Worm (Caenorhabditis elegans) whole organism, L1 larva: Measurements from ENCODE around the gene egl-13.
A peak's percentile ranks its signal among the peaks of the same experiment; 100 is the strongest.

ENCODE experiments used
- F16B12.6 ChIP-seq: fragments of 150-350 bp; optimal IDR thresholded peaks from 2 replicates; lab custom pipeline; 2014; ENCODE audit warnings: missing biosample characterization, missing genetic modification characterization
- ama-1 ChIP-seq: fragments of 150-350 bp; optimal IDR thresholded peaks from 2 replicates; lab custom pipeline; 2014
- blmp-1 ChIP-seq: fragments of 150-350 bp; optimal IDR thresholded peaks from 2 replicates; lab custom pipeline; 2014; ENCODE audit warnings: missing biosample characterization, missing genetic modification characterization
- ceh-8 ChIP-seq: fragments of 200-800 bp; sonication (Bioruptor generic); optimal IDR thresholded peaks from 2 replicates; lab custom pipeline; 2018; ENCODE audit warnings: mild to moderate bottlenecking, missing genetic modification characterization, moderate library complexity, missing compliant biosample characterization
- dpl-1 ChIP-seq, 3 experiments: fragments of 150-350 bp in 2 of 3; sonication (generic microtip) in 1 of 3; optimal IDR thresholded peaks; 2 replicates each; lab custom pipeline; 2014 to 2017; ENCODE audit warnings: missing biosample characterization in 3 of 3, missing genetic modification characterization in 3 of 3, missing genetic modification reagents in 3 of 3
- efl-1 ChIP-seq, 4 experiments: fragments of 150-350 bp; optimal IDR thresholded peaks in 3 of 4; peaks in 1 of 4; 1 replicate in 1 of 4; 2 replicates in 3 of 4; lab custom pipeline; 2014; ENCODE audit warnings: missing biosample characterization in 2 of 4, missing genetic modification characterization in 2 of 4, missing genetic modification reagents in 2 of 4
- efl-3 ChIP-seq: fragments of 200-800 bp; sonication (Bioruptor generic); optimal IDR thresholded peaks from 2 replicates; lab custom pipeline; 2018; ENCODE audit warnings: mild to moderate bottlenecking, missing genetic modification characterization, missing compliant biosample characterization
- egl-27 ChIP-seq, 2 experiments: fragments of 150-350 bp in 1 of 2; sonication (generic microtip); optimal IDR thresholded peaks; 3 replicates each; lab custom pipeline; 2017 to 2018; ENCODE audit warnings: missing biosample characterization in 2 of 2, missing genetic modification characterization in 2 of 2, missing genetic modification reagents in 2 of 2
- elt-2 ChIP-seq: sonication (generic microtip); optimal IDR thresholded peaks from 2 replicates; lab custom pipeline; 2016; ENCODE audit warnings: missing genetic modification characterization, mild to moderate bottlenecking, inconsistent platforms, missing compliant biosample characterization, missing genetic modification reagents
- elt-3 ChIP-seq, 6 experiments: fragments of 150-350 bp in 1 of 6; sonication (generic microtip); optimal IDR thresholded peaks; 2 replicates each; lab custom pipeline; 2017 to 2018; ENCODE audit warnings: missing biosample characterization in 6 of 6, missing genetic modification characterization in 6 of 6, inconsistent platforms in 1 of 6
- ets-5 ChIP-seq: fragments of 200-800 bp; sonication (Bioruptor generic); IDR thresholded peaks from 2 replicates; pipeline ENCODE4 v1.3.6; 2022; ENCODE audit warnings: missing genetic modification characterization, missing compliant biosample characterization
- fkh-10 ChIP-seq: sonication (generic microtip); optimal IDR thresholded peaks from 2 replicates; lab custom pipeline; 2017; ENCODE audit warnings: missing biosample characterization, missing genetic modification reagents, missing genetic modification characterization
- hlh-17 ChIP-seq: fragments of 200-800 bp; sonication (Bioruptor generic); optimal IDR thresholded peaks from 2 replicates; lab custom pipeline; 2018; ENCODE audit warnings: missing genetic modification characterization, mild to moderate bottlenecking, missing compliant biosample characterization, moderate library complexity, borderline replicate concordance
- hlh-4 ChIP-seq: sonication (generic microtip); optimal IDR thresholded peaks from 2 replicates; lab custom pipeline; 2016; ENCODE audit warnings: mild to moderate bottlenecking, missing genetic modification characterization, missing compliant biosample characterization
- hpl-2 ChIP-seq: fragments of 150-350 bp; optimal IDR thresholded peaks from 2 replicates; lab custom pipeline; 2014; ENCODE audit warnings: missing biosample characterization, missing genetic modification reagents, missing genetic modification characterization
- irx-1 ChIP-seq: sonication (generic microtip); optimal IDR thresholded peaks from 2 replicates; lab custom pipeline; 2016; ENCODE audit warnings: missing genetic modification characterization, missing compliant biosample characterization
- jun-1 ChIP-seq: fragments of 150-350 bp; optimal IDR thresholded peaks from 2 replicates; lab custom pipeline; 2014; ENCODE audit warnings: missing biosample characterization, missing genetic modification reagents, missing genetic modification characterization
- lin-14 ChIP-seq: fragments of 200-800 bp; sonication (Bioruptor generic); optimal IDR thresholded peaks from 2 replicates; lab custom pipeline; 2018; ENCODE audit warnings: mild to moderate bottlenecking, missing genetic modification characterization, moderate library complexity, missing compliant biosample characterization
- lin-15B ChIP-seq: fragments of 150-350 bp; sonication (generic microtip); optimal IDR thresholded peaks from 3 replicates; lab custom pipeline; 2014; ENCODE audit warnings: missing biosample characterization, missing genetic modification characterization
- lin-35 ChIP-seq, 2 experiments: fragments of 150-350 bp; optimal IDR thresholded peaks; 2 replicates each; lab custom pipeline; 2014; ENCODE audit warnings: missing biosample characterization in 2 of 2, missing genetic modification characterization in 2 of 2, missing genetic modification reagents in 2 of 2
- lin-39 ChIP-seq: fragments of 150-350 bp; optimal IDR thresholded peaks from 2 replicates; lab custom pipeline; 2014; ENCODE audit warnings: missing biosample characterization, missing genetic modification reagents, missing genetic modification characterization
- lsy-2 ChIP-seq, 2 experiments: fragments of 150-350 bp; optimal IDR thresholded peaks; 2 replicates each; lab custom pipeline; 2014; ENCODE audit warnings: missing biosample characterization in 2 of 2, missing genetic modification characterization in 2 of 2
- mab-9 ChIP-seq: fragments of 200-800 bp; sonication (Bioruptor generic); IDR thresholded peaks from 2 replicates; pipeline ENCODE4 v1.3.6; 2022; ENCODE audit warnings: missing genetic modification reagents, missing genetic modification characterization, missing compliant biosample characterization
- nhr-12 ChIP-seq: sonication (generic microtip); optimal IDR thresholded peaks from 2 replicates; lab custom pipeline; 2017; ENCODE audit warnings: missing biosample characterization, missing genetic modification characterization
- nhr-71 ChIP-seq: sonication (generic microtip); optimal IDR thresholded peaks from 2 replicates; lab custom pipeline; 2016; ENCODE audit warnings: mild to moderate bottlenecking, missing genetic modification characterization, moderate library complexity, missing compliant biosample characterization
- nhr-76 ChIP-seq: sonication (generic microtip); optimal IDR thresholded peaks from 2 replicates; lab custom pipeline; 2017; ENCODE audit warnings: missing biosample characterization, missing genetic modification characterization
- nhr-84 ChIP-seq: sonication (generic microtip); optimal IDR thresholded peaks from 2 replicates; lab custom pipeline; 2017; ENCODE audit warnings: missing biosample characterization, missing genetic modification characterization
- nhr-85 ChIP-seq: sonication (generic microtip); peaks from one replicate; lab custom pipeline; 2016; ENCODE audit warnings: missing genetic modification characterization, inconsistent platforms, missing compliant biosample characterization
- nhr-90 ChIP-seq: sonication (generic microtip); optimal IDR thresholded peaks from 2 replicates; lab custom pipeline; 2016; ENCODE audit warnings: mild to moderate bottlenecking, missing genetic modification characterization, missing compliant biosample characterization; ENCODE audit not compliant: poor library complexity
- pag-3 ChIP-seq: sonication (generic microtip); optimal IDR thresholded peaks from 2 replicates; lab custom pipeline; 2017; ENCODE audit warnings: missing genetic modification characterization, mild to moderate bottlenecking, missing compliant biosample characterization, antibody characterized with exemption, borderline replicate concordance; ENCODE audit not compliant: insufficient read depth
- pqm-1 ChIP-seq: sonication (generic microtip); optimal IDR thresholded peaks from 3 replicates; lab custom pipeline; 2017; ENCODE audit warnings: missing biosample characterization, missing genetic modification characterization
- rnt-1 ChIP-seq: sonication (generic microtip); optimal IDR thresholded peaks from 2 replicates; lab custom pipeline; 2016; ENCODE audit warnings: mild to moderate bottlenecking, missing genetic modification characterization, moderate library complexity, missing compliant biosample characterization
- snu-23 ChIP-seq: sonication (generic microtip); optimal IDR thresholded peaks from 2 replicates; lab custom pipeline; 2016; ENCODE audit warnings: missing genetic modification characterization, missing compliant biosample characterization
- sptf-1 ChIP-seq: fragments of 150-350 bp; optimal IDR thresholded peaks from 2 replicates; lab custom pipeline; 2014; ENCODE audit warnings: missing biosample characterization, missing genetic modification characterization
- swsn-7 ChIP-seq: sonication (generic microtip); optimal IDR thresholded peaks from 2 replicates; lab custom pipeline; 2016; ENCODE audit warnings: missing genetic modification characterization, missing compliant biosample characterization
- tlp-1 ChIP-seq: fragments of 150-350 bp; optimal IDR thresholded peaks from 2 replicates; lab custom pipeline; 2014; ENCODE audit warnings: missing biosample characterization, missing genetic modification characterization
- unc-130 ChIP-seq: fragments of 150-350 bp; optimal IDR thresholded peaks from 2 replicates; lab custom pipeline; 2017; ENCODE audit warnings: missing biosample characterization, missing genetic modification characterization, inconsistent platforms
- unc-62 ChIP-seq: fragments of 150-350 bp; optimal IDR thresholded peaks from 2 replicates; lab custom pipeline; 2014; ENCODE audit warnings: missing biosample characterization, missing genetic modification reagents, missing genetic modification characterization
- unc-86 ChIP-seq: sonication (generic microtip); optimal IDR thresholded peaks from 2 replicates; lab custom pipeline; 2016; ENCODE audit warnings: missing genetic modification characterization, missing compliant biosample characterization
- ztf-4 ChIP-seq: fragments of 150-350 bp; optimal IDR thresholded peaks from 2 replicates; lab custom pipeline; 2014; ENCODE audit warnings: missing biosample characterization, missing genetic modification characterization

The egl-13 gene

DNA sequence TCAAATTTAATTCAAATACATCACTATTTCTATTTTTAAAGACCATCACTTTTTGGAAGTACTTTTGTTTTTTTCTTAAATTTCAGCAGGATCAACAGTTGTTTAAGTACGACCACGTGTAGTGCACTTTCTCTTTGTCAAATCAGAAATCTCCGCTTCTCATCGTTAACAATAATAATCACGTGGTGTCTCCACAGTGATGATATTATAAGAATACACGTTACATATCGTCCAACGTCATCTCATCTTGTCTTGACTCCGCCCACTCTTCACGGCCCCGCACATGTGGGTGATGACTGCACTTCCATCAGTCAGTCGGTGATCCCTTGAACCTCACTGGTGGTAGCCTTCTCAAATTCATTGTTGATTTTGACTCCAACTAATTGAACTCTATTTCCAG, 33.7 kb upstream of the egl-13 start, which contains the start of gene argn-1 (continued):
- TF ChIP-seq dpl-1 (GFP tag; optimal IDR thresholded peaks at IDR 0.05; lab: Kevin White, UChicago) = no peak
- TF ChIP-seq pqm-1 = no peak
- TF ChIP-seq nhr-12 = no peak
- no peak for TF ChIP-seq mab-9 (GFP tag; lab: Robert Waterston, UW)
- TF ChIP-seq irx-1 (tag; lab: Kevin White, UChicago) = no peak
- TF ChIP-seq snu-23 = peak; percentile 20
- no peak for TF ChIP-seq egl-27 (tag; optimal IDR thresholded peaks at IDR 0.05; lab: Kevin White, UChicago)
- TF ChIP-seq F16B12.6 (tag; lab: Kevin White, UChicago) = no peak
- TF ChIP-seq unc-86 (tag; lab: Kevin White, UChicago) = no peak
- no peak for TF ChIP-seq unc-130 (tag; lab: Kevin White, UChicago)
- TF ChIP-seq ceh-8 (GFP tag; lab: Kevin White, UChicago) = no peak
- no peak for TF ChIP-seq rnt-1 (tag; lab: Kevin White, UChicago)
- peak in 1 of 6 experiments; percentile 42 for TF ChIP-seq elt-3 (tag; optimal IDR thresholded peaks at IDR 0.05; lab: Kevin White, UChicago)
- no peak for TF ChIP-seq nhr-84 (tag; lab: Kevin White, UChicago)
- TF ChIP-seq hpl-2 = no peak
- TF ChIP-seq lin-14 (GFP tag; lab: Kevin White, UChicago) = peak; percentile 22
- TF ChIP-seq lin-15B (tag; lab: Kevin White, UChicago) = no peak
- no peak for TF ChIP-seq ztf-4
- TF ChIP-seq, all 84 proteins: peak for 11

ce11 chrX:5631008-5631407, 32.6 kb upstream of the egl-13 start:
- peak; percentile 17 for TF ChIP-seq lin-14 (GFP tag; lab: Kevin White, UChicago)
- TF ChIP-seq lin-35 (GFP tag; optimal IDR thresholded peaks at IDR 0.05; lab: Kevin White, UChicago) = peak in 1 of 2 experiments; percentile 10
- TF ChIP-seq hlh-4 = no peak
- no peak for TF ChIP-seq pag-3 (tag; lab: Kevin White, UChicago)
- no peak for TF ChIP-seq dpl-1 (GFP tag; optimal IDR thresholded peaks at IDR 0.05; lab: Kevin White, UChicago)
- no peak for TF ChIP-seq jun-1 (tag; lab: Kevin White, UChicago)
- no peak for TF ChIP-seq nhr-12
- no peak for TF ChIP-seq efl-3 (GFP tag; lab: Kevin White, UChicago)
- TF ChIP-seq unc-62 (GFP tag; lab: Kevin White, UChicago) = no peak
- peak in 3 of 6 experiments; percentile 0 to 41 (median 35) for TF ChIP-seq elt-3 (tag; optimal IDR thresholded peaks at IDR 0.05; lab: Kevin White, UChicago)
- peak; percentile 14 for TF ChIP-seq blmp-1 (tag; lab: Kevin White, UChicago)
- no peak for TF ChIP-seq unc-86 (tag; lab: Kevin White, UChicago)
- TF ChIP-seq nhr-71 (tag; lab: Kevin White, UChicago) = peak; percentile 15
- no peak for TF ChIP-seq tlp-1
- TF ChIP-seq fkh-10 (GFP tag; lab: Kevin White, UChicago) = no peak
- no peak for TF ChIP-seq F16B12.6 (tag; lab: Kevin White, UChicago)
- TF ChIP-seq ets-5 (GFP tag; lab: Robert Waterston, UW) = no peak
- peak; percentile 28 for TF ChIP-seq nhr-90 (tag; lab: Kevin White, UChicago)
- no peak for TF ChIP-seq hlh-17 (GFP tag; lab: Kevin White, UChicago)
- TF ChIP-seq lsy-2 (tag; optimal IDR thresholded peaks at IDR 0.05; lab: Kevin White, UChicago) = peak in 1 of 2 experiments; percentile 12
- peak; percentile 71 for TF ChIP-seq nhr-85

DNA sequence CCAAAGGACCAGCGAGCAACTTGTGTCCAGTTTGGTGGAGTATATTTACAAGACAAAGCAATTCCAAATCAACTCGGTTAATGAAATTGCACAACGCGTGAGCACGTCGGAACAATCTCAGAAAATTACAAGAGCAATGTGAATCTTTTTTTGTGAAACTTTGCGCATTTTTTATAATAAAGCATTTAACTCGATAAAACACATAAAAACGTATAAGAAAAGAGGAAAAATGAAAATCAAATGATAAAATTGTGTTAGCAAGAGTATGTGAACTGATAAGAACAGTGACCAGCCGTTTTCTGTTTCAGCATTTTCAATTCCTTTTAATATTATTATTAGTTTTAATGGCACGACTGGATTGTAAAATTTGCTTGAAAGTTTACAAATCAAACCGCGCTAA, 32.0 kb upstream of the egl-13 start, which contains the start of gene T22B7.8:
Gene T22B7.8 (plus strand): TSS at position 301 of the 400 bp plus-strand sequence.
- no peak for TF ChIP-seq efl-1 (optimal IDR thresholded peaks at IDR 0.05; lab: Kevin White, UChicago)
- TF ChIP-seq efl-1 (GFP tag; optimal IDR thresholded peaks at IDR 0.05 in 1 of 2; lab: Kevin White, UChicago) = no peak
- TF ChIP-seq efl-3 (GFP tag; lab: Kevin White, UChicago) = no peak
- no peak for TF ChIP-seq swsn-7 (tag; lab: Kevin White, UChicago)
- TF ChIP-seq lin-39 (tag; lab: Kevin White, UChicago) = no peak
- TF ChIP-seq sptf-1 = no peak
- no peak for TF ChIP-seq ama-1 (lab: Kevin White, UChicago)
- peak; percentile 6 for TF ChIP-seq elt-2 (tag; lab: Kevin White, UChicago)
- TF ChIP-seq hlh-17 (GFP tag; lab: Kevin White, UChicago) = no peak
- no peak for TF ChIP-seq nhr-76 (tag; lab: Kevin White, UChicago)
